Fruit fly (Drosophila melanogaster) Kc167 (cell line): Measurements from ENCODE around the gene cic.

Source experiments
- insv ChIP-seq: fragments of >200 bp; optimal IDR thresholded peaks from 3 replicates; lab custom pipeline; 2018; ENCODE audit warnings: missing external identifiers
- psq ChIP-seq: fragments of >200 bp; optimal IDR thresholded peaks from 2 replicates; lab custom pipeline; 2017; ENCODE audit warnings: missing external identifiers

DNA sequence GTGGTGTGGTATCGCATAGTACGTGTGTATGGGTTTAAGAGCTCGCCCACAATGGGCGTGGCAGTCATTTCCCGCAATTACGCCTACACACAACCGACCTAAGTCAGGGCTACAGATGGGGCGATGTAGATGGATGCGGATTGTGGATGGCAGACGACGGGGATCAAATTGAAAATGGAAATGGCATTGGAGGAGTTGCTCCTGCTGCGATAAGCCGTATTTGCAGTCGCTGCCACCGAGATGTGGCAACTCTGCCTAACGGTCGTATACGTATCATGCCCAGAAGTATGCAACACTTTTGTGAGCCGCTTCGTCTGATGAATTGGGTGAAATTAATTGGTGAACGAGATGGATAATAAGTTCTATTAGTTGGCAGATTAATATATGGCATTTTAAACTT is 34.2 kb downstream of the cic start:
- TF ChIP-seq insv (lab: Kevin White, UChicago) (no peak), psq (lab: Kevin White, UChicago) (no peak)
